Worm (Caenorhabditis elegans) whole organism, L1 larva: Measurements from ENCODE around the gene Y24D9A.6.

ENCODE experiments used
- ceh-82 ChIP-seq, 3 experiments: fragments of 150-350 bp in 1 of 3; sonication (generic microtip) in 2 of 3; optimal IDR thresholded peaks; 2 replicates each; lab custom pipeline; 2014 to 2017; ENCODE audit warnings: missing biosample characterization in 3 of 3, missing genetic modification characterization in 3 of 3
- hlh-4 ChIP-seq: sonication (generic microtip); optimal IDR thresholded peaks from 2 replicates; lab custom pipeline; 2016; ENCODE audit warnings: mild to moderate bottlenecking, missing genetic modification characterization, missing compliant biosample characterization
- hpl-2 ChIP-seq: fragments of 150-350 bp; optimal IDR thresholded peaks from 2 replicates; lab custom pipeline; 2014; ENCODE audit warnings: missing biosample characterization, missing genetic modification reagents, missing genetic modification characterization
- jun-1 ChIP-seq: fragments of 150-350 bp; optimal IDR thresholded peaks from 2 replicates; lab custom pipeline; 2014; ENCODE audit warnings: missing biosample characterization, missing genetic modification reagents, missing genetic modification characterization
- lin-13 ChIP-seq: fragments of 150-350 bp; optimal IDR thresholded peaks from 2 replicates; lab custom pipeline; 2014; ENCODE audit warnings: missing biosample characterization, missing genetic modification reagents, missing genetic modification characterization
- lsy-2 ChIP-seq, 2 experiments: fragments of 150-350 bp; optimal IDR thresholded peaks; 2 replicates each; lab custom pipeline; 2014; ENCODE audit warnings: missing biosample characterization in 2 of 2, missing genetic modification characterization in 2 of 2
- nhr-77 ChIP-seq: fragments of 150-350 bp; optimal IDR thresholded peaks from 2 replicates; lab custom pipeline; 2014; ENCODE audit warnings: missing biosample characterization, missing genetic modification characterization
- ztf-4 ChIP-seq: fragments of 150-350 bp; optimal IDR thresholded peaks from 2 replicates; lab custom pipeline; 2014; ENCODE audit warnings: missing biosample characterization, missing genetic modification characterization

DNA sequence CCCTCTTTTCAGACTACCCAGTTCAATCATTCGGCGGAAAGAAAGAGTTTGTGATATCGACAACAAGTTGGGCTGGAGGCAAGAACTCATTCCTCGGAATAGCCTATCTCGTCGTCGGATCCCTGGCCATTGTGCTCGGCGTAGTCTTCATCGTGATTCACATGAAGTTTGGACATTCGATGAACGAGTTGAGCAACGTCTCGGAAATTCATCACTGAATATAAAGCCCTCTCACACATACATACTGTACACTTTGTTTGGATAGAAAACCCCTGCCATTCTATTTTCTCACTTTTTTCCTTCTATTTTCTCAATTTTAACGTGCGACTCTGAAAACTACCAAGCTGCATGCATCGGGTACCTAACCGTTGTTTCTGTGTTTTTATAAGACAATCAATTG, 49.2 kb upstream of the Y24D9A.6 start, which contains the start of gene R08C7.12:
- no peak for TF ChIP-seq ceh-82 (tag; optimal IDR thresholded peaks at IDR 0.05; lab: Kevin White, UChicago)
- TF ChIP-seq lsy-2 (tag; optimal IDR thresholded peaks at IDR 0.05; lab: Kevin White, UChicago): no peak
- TF ChIP-seq ztf-4: no peak
- TF ChIP-seq jun-1 (tag; lab: Kevin White, UChicago): no peak
- TF ChIP-seq nhr-77 (tag; lab: Kevin White, UChicago): no peak
- no peak for TF ChIP-seq lin-13 (GFP tag; lab: Kevin White, UChicago)
- TF ChIP-seq hpl-2: no peak
- TF ChIP-seq hlh-4 (tag; lab: Kevin White, UChicago): no peak
